Fruit fly (Drosophila melanogaster): ENCODE data around the gene CG9389.

DNA sequence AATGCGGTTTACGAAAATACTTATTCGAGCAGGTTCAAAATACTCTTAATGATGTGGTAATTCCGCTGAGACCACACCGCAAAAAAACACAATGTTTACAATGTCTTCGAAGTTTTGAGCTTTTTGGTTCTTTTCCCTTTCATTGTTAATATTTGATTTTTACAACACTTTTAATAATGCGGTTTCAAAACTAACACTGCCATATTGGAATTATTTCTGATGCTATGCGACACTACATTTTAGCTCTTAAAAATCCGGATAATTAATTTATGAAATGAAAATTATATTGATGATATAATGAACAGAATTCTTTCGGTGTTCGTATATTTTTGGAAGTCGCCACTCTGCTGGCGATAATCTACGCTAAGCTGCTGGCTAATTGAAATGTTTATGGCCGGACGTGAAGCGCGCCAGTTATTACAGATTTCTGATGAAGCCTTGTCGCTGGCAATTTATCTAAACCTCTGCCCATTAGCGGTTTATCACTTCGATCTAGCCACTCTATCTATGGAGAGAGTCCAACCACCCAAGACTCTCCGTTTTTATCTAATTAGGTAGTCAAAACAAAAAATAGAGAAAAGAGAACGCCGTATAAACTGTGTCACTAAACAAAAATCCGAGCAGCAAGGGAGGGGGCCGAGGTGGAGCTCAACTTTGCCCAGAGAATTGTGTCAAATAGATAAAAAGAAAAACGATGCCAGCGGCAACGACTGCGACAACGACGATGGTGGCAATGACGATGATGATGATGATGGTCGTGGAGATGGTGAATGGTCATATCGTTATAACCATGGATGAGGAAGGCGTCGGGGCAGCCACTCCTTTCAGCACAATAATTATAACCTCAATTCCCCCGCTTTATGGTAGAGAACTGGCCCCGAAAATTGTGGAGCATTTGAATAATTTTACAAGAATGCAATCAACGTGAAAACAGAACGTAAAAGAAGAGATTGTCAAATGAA, 14.0 kb downstream of the CG9389 start:
- TF ChIP-seq pan (optimal IDR thresholded peaks at IDR 0.05) (no peak), psq (optimal IDR thresholded peaks at IDR 0.05) (no peak), CG8478 (optimal IDR thresholded peaks at IDR 0.05) (no peak), usp (GFP tag; optimal IDR thresholded peaks at IDR 0.05) (no peak), Dll (optimal IDR thresholded peaks at IDR 0.05) (no peak)
